Worm (Caenorhabditis elegans) whole organism, midembryonic: ENCODE results near the gene pigg-1.

Experiments used
- T22C8.4 ChIP-seq: fragments of 200-800 bp; sonication (Bioruptor generic); IDR thresholded peaks from 2 replicates; pipeline ENCODE4 v1.3.6; 2022; ENCODE audit warnings: missing genetic modification characterization, missing compliant biosample characterization
- cog-1 ChIP-seq: sonication (generic microtip); optimal IDR thresholded peaks from 2 replicates; lab custom pipeline; 2016; ENCODE audit warnings: missing genetic modification characterization, missing compliant biosample characterization
- flt-1 ChIP-seq: fragments of 200-800 bp; sonication (Bioruptor generic); IDR thresholded peaks from 2 replicates; pipeline ENCODE4 v1.3.6; 2022; ENCODE audit warnings: missing genetic modification characterization, missing compliant biosample characterization
- klf-2 ChIP-seq: fragments of 200-800 bp; sonication (Bioruptor generic); conservative IDR thresholded peaks from 2 replicates; pipeline ENCODE4 v1.3.6; 2022; ENCODE audit warnings: missing genetic modification reagents, missing genetic modification characterization, missing compliant biosample characterization
- med-1 ChIP-seq: sonication (generic microtip); optimal IDR thresholded peaks from 2 replicates; lab custom pipeline; 2017; ENCODE audit warnings: missing genetic modification characterization, mild to moderate bottlenecking, missing compliant biosample characterization, antibody characterized with exemption, missing genetic modification reagents; ENCODE audit not compliant: insufficient read depth
- ref-1 ChIP-seq: fragments of 200-800 bp; sonication (Bioruptor generic); conservative IDR thresholded peaks from 2 replicates; pipeline ENCODE4 v1.3.6; 2022; ENCODE audit warnings: missing genetic modification reagents, missing genetic modification characterization, missing compliant biosample characterization
- tab-1 ChIP-seq: fragments of 200-800 bp; sonication (Bioruptor generic); IDR thresholded peaks from 2 replicates; pipeline ENCODE4 v1.3.6; 2022; ENCODE audit warnings: missing genetic modification characterization, missing compliant biosample characterization
- ztf-23 ChIP-seq: fragments of 200-800 bp; sonication (Bioruptor generic); IDR thresholded peaks from 2 replicates; pipeline ENCODE4 v1.3.6; 2022; ENCODE audit warnings: missing genetic modification reagents, missing genetic modification characterization, missing compliant biosample characterization
- ztf-29 ChIP-seq: fragments of 200-800 bp; sonication (Bioruptor generic); IDR thresholded peaks from 2 replicates; pipeline ENCODE4 v1.3.6; 2022; ENCODE audit warnings: missing genetic modification reagents, missing genetic modification characterization, missing compliant biosample characterization

The pigg-1 gene

ce11 chrII:8599214-8599613 lies 851 bp downstream of the pigg-1 start, which contains the start of gene F28C6.5:
Gene F28C6.5, plus strand, starts transcription at chrII:8599514.
- no peak for TF ChIP-seq ztf-23 (GFP tag; lab: Robert Waterston, UW)
- no peak for TF ChIP-seq med-1 (GFP tag; lab: Kevin White, UChicago)
- no peak for TF ChIP-seq cog-1 (tag; lab: Kevin White, UChicago)

DNA sequence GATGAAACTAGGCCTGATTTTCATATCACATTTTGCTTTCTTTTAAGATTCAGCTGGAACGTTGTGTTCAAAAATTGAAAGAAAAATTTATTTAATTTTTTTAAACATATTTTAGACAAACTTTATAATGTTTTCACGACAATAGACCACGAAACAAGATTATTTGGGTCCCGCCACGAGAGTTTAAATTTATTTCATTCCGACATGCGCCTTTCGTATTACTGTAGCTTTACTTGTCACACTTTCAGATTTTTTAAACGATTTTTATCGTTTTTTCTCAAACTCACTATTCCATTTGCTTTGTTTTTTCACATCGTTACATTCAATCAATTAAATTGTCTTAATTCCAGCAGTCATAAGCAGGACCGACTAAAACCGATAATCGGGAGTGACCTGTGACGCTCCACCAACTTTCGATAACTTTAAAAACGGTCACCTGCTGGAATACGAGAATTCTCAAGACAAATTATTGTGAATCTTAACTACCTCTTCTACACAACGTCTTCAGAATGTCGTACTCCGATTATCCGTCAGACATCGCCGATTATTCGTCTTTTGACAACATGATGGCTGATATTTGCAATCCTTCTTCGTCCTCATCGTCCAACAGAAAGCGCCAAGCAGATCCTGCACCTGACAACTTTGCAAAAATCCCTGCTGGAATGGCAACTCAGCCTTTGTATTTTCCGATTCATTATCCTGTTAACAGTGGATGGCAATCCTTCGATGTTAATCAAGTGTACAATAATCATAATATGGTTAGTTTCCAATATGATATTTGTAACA lies 6.0 kb downstream of the pigg-1 start, which contains the start of gene aptf-3:
TSS of gene aptf-3 (plus strand) at position 351 of the 786 bp plus-strand sequence.
- no peak for TF ChIP-seq klf-2 (GFP tag; lab: Robert Waterston, UW)
- TF ChIP-seq med-1 (GFP tag; lab: Kevin White, UChicago) = no peak
- no peak for TF ChIP-seq ztf-23 (GFP tag; lab: Robert Waterston, UW)
- TF ChIP-seq T22C8.4 = no peak
- no peak for TF ChIP-seq flt-1 (GFP tag; lab: Robert Waterston, UW)
- no peak for TF ChIP-seq ref-1

ce11 chrII:8590684-8591083 lies 9.4 kb downstream of the pigg-1 start, which contains the start of gene aptf-4:
Gene aptf-4, plus strand, starts transcription at chrII:8590984.
- TF ChIP-seq cog-1 (tag; lab: Kevin White, UChicago) = no peak
- no peak for TF ChIP-seq med-1 (GFP tag; lab: Kevin White, UChicago)

ce11 chrII:8589227-8589626 lies 10.8 kb downstream of the pigg-1 start:
- no peak for TF ChIP-seq cog-1 (tag; lab: Kevin White, UChicago)
- TF ChIP-seq ztf-23 (GFP tag; lab: Robert Waterston, UW) = no peak
- TF ChIP-seq ref-1 = no peak
- TF ChIP-seq tab-1 (GFP tag; lab: Robert Waterston, UW) = no peak
- TF ChIP-seq ztf-29 (GFP tag; lab: Robert Waterston, UW) = no peak
- TF ChIP-seq klf-2 (GFP tag; lab: Robert Waterston, UW) = no peak
- TF ChIP-seq T22C8.4 = no peak
- no peak for TF ChIP-seq flt-1 (GFP tag; lab: Robert Waterston, UW)
- no peak for TF ChIP-seq med-1 (GFP tag; lab: Kevin White, UChicago)

- TF ChIP-seq ref-1 (no peak), flt-1 (GFP tag; lab: Robert Waterston, UW) (no peak), T22C8.4 (no peak), med-1 (GFP tag; lab: Kevin White, UChicago) (no peak), cog-1 (tag; lab: Kevin White, UChicago) (no peak), klf-2 (GFP tag; lab: Robert Waterston, UW) (no peak), ztf-23 (GFP tag; lab: Robert Waterston, UW) (no peak), ztf-29 (GFP tag; lab: Robert Waterston, UW) (no peak), tab-1 (GFP tag; lab: Robert Waterston, UW) (no peak)
Measured at ce11 chrII:8588442-8588841, 11.6 kb downstream of the pigg-1 start.

DNA sequence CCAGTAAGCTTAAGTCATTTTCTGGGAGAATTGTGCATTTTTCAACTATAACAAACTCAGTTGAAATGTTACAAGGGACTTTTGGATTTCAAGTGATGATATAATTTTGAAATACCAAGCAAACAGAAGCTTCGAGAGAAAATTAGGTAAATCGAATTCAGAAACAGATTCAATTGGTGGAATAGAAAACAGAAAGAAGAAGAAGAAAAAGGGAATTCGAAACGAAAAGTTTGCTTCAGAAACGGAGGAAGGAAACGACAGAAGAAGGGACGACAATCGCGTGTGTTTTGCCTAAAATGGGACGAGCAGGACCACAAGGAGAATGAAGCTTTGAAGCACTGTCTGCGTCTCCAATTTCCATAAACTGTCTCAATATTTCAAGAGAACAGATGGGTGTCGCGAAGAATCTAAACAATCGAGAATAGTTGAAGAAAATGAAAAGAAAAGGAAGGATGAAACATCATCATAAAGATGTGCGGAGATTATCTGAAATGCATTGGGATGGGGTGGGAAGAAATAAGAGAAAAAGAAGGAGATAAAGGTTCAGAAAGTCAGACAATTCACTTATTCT lies 12.3 kb downstream of the pigg-1 start:
- TF ChIP-seq ztf-29 (GFP tag; lab: Robert Waterston, UW) (no peak), flt-1 (GFP tag; lab: Robert Waterston, UW) (no peak), med-1 (GFP tag; lab: Kevin White, UChicago) (no peak), ref-1 (no peak), tab-1 (GFP tag; lab: Robert Waterston, UW) (no peak), ztf-23 (GFP tag; lab: Robert Waterston, UW) (no peak), klf-2 (GFP tag; lab: Robert Waterston, UW) (no peak), T22C8.4 (no peak), cog-1 (tag; lab: Kevin White, UChicago) (no peak)

DNA sequence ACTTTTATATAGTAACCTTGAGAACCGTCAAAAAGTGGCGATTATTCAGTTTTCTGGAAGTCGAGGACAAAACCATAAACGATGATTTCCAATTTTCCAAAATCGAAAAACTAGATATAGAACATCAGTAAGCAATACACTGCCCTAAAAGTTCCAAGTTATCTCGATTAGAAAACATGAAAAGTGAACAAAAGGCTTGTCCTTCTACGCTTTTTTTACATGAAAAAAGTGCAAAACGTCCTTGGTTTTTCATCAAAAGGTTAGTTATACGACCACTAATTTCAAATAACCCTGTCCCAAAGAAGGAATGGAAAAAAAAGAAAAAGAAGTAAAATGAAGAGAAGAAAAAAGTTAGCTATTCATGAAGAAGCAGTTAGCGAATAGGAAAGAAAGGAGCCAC lies 14.1 kb downstream of the pigg-1 start:
- TF ChIP-seq flt-1 (GFP tag; lab: Robert Waterston, UW) (no peak), ztf-29 (GFP tag; lab: Robert Waterston, UW) (no peak), ztf-23 (GFP tag; lab: Robert Waterston, UW) (no peak), tab-1 (GFP tag; lab: Robert Waterston, UW) (no peak), ref-1 (no peak), T22C8.4 (no peak), med-1 (GFP tag; lab: Kevin White, UChicago) (no peak), klf-2 (GFP tag; lab: Robert Waterston, UW) (no peak), cog-1 (tag; lab: Kevin White, UChicago) (no peak)

ce11 chrII:8585036-8585627 lies 14.9 kb downstream of the pigg-1 start, which contains the start of gene F54C9.11:
Gene F54C9.11, minus strand, starts transcription at chrII:8585086.
- TF ChIP-seq tab-1 (GFP tag; lab: Robert Waterston, UW) (no peak), cog-1 (tag; lab: Kevin White, UChicago) (no peak), med-1 (GFP tag; lab: Kevin White, UChicago) (no peak), ref-1 (no peak), ztf-23 (GFP tag; lab: Robert Waterston, UW) (no peak), ztf-29 (GFP tag; lab: Robert Waterston, UW) (no peak), T22C8.4 (no peak), klf-2 (GFP tag; lab: Robert Waterston, UW) (no peak), flt-1 (GFP tag; lab: Robert Waterston, UW) (no peak)

DNA sequence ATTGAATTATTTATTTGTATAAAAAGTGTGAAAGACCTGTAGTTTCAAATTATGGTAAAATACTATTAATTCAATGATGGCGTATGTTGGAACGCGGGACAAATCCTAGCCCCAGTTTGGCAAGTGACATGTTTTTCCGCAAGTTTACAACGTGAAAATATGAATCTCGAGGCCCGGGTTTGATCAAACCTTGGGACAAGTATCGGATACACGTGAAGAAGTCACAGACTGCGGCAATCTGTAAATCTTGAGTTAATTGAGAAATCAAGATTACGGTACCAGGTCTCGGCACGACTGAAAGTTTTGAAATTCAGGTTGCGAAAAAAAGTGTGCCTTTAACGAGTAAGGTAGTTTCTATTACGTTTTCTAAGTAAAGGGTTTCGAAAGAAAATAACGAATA lies 17.0 kb downstream of the pigg-1 start:
- TF ChIP-seq med-1 (GFP tag; lab: Kevin White, UChicago) (no peak), tab-1 (GFP tag; lab: Robert Waterston, UW) (no peak), ref-1 (no peak), klf-2 (GFP tag; lab: Robert Waterston, UW) (no peak), cog-1 (tag; lab: Kevin White, UChicago) (no peak), flt-1 (GFP tag; lab: Robert Waterston, UW) (no peak), T22C8.4 (no peak), ztf-29 (GFP tag; lab: Robert Waterston, UW) (no peak), ztf-23 (GFP tag; lab: Robert Waterston, UW) (no peak)
